Fruit fly (Drosophila melanogaster) whole organism, embryonic: ENCODE results near the gene CG4017.

ENCODE experiments used
- CG10366 ChIP-seq: fragments of 200-800 bp; sonication (Bioruptor generic); IDR thresholded peaks from 2 replicates; pipeline ENCODE4 v1.3.6; 2022; ENCODE audit warnings: missing biosample characterization, missing genetic modification characterization
- CG10543 ChIP-seq: fragments of 200-800 bp; sonication (Bioruptor generic); optimal IDR thresholded peaks from 3 replicates; lab custom pipeline; 2017; ENCODE audit warnings: missing biosample characterization, mild to moderate bottlenecking, missing genetic modification characterization, moderate library complexity
- CG12104 ChIP-seq: fragments of 200-800 bp; sonication (Bioruptor generic); optimal IDR thresholded peaks from 3 replicates; lab custom pipeline; 2016; ENCODE audit warnings: missing biosample characterization, missing genetic modification characterization
- CG1233 ChIP-seq: fragments of 200-800 bp; sonication (Bioruptor generic); optimal IDR thresholded peaks from 4 replicates; lab custom pipeline; 2018; ENCODE audit warnings: missing biosample characterization, mild to moderate bottlenecking, missing genetic modification characterization
- CG12391 ChIP-seq: fragments of 200-800 bp; sonication (Bioruptor generic); optimal IDR thresholded peaks from 3 replicates; lab custom pipeline; 2018; ENCODE audit warnings: missing biosample characterization, mild to moderate bottlenecking, missing genetic modification characterization, moderate library complexity
- CG12769 ChIP-seq: fragments of 200-800 bp; sonication (Bioruptor generic); optimal IDR thresholded peaks from 2 replicates; lab custom pipeline; 2019; ENCODE audit warnings: missing biosample characterization, mild to moderate bottlenecking, missing genetic modification characterization, moderate library complexity
- CG13424 ChIP-seq: fragments of 200-800 bp; sonication (Bioruptor generic); optimal IDR thresholded peaks from 2 replicates; lab custom pipeline; 2019; ENCODE audit warnings: missing biosample characterization, mild to moderate bottlenecking, missing genetic modification characterization, moderate library complexity
- CG13894 ChIP-seq: fragments of 200-800 bp; sonication (Bioruptor generic); optimal IDR thresholded peaks from 3 replicates; lab custom pipeline; 2018; ENCODE audit warnings: missing biosample characterization, mild to moderate bottlenecking, missing genetic modification characterization, moderate library complexity
- CG1603 ChIP-seq: fragments of 200-800 bp; sonication (Bioruptor generic); optimal IDR thresholded peaks from 2 replicates; lab custom pipeline; 2019; ENCODE audit warnings: missing biosample characterization, mild to moderate bottlenecking, missing genetic modification characterization, moderate library complexity
- CG18619 ChIP-seq: fragments of 200-800 bp; sonication (Bioruptor generic); optimal IDR thresholded peaks from 3 replicates; lab custom pipeline; 2017; ENCODE audit warnings: missing biosample characterization, mild to moderate bottlenecking, missing genetic modification characterization
- CG2120 ChIP-seq: fragments of 200-800 bp; sonication (Bioruptor generic); optimal IDR thresholded peaks from 3 replicates; lab custom pipeline; 2016; ENCODE audit warnings: missing biosample characterization, missing genetic modification characterization
- CG2678 ChIP-seq: fragments of 200-800 bp; sonication (Bioruptor generic); optimal IDR thresholded peaks from 3 replicates; lab custom pipeline; 2019; ENCODE audit warnings: missing biosample characterization, mild to moderate bottlenecking, missing genetic modification characterization, moderate library complexity
- CG30403 ChIP-seq: fragments of 200-800 bp; sonication (Bioruptor generic); optimal IDR thresholded peaks from 3 replicates; lab custom pipeline; 2016; ENCODE audit warnings: missing biosample characterization, missing genetic modification characterization
- CG3281 ChIP-seq: fragments of 200-800 bp; sonication (Bioruptor generic); optimal IDR thresholded peaks from 3 replicates; lab custom pipeline; 2017; ENCODE audit warnings: missing biosample characterization, mild to moderate bottlenecking, missing genetic modification characterization
- CG4820 ChIP-seq: fragments of 200-800 bp; sonication (Bioruptor generic); optimal IDR thresholded peaks from 3 replicates; lab custom pipeline; 2016; ENCODE audit warnings: missing biosample characterization, missing genetic modification characterization
- CG7271 ChIP-seq: fragments of 200-800 bp; sonication (Bioruptor generic); optimal IDR thresholded peaks from 2 replicates; lab custom pipeline; 2018; ENCODE audit warnings: missing biosample characterization, mild to moderate bottlenecking, missing genetic modification characterization, moderate library complexity
- CG7357 ChIP-seq: fragments of 200-800 bp; sonication (Bioruptor generic); IDR thresholded peaks from 3 replicates; pipeline ENCODE4 v1.3.6; 2022; ENCODE audit warnings: missing biosample characterization, missing genetic modification characterization
- CG7556 ChIP-seq: fragments of 200-800 bp; sonication (Bioruptor generic); optimal IDR thresholded peaks from 2 replicates; lab custom pipeline; 2017; ENCODE audit warnings: missing biosample characterization, mild to moderate bottlenecking, missing genetic modification characterization
- CG8388 ChIP-seq: fragments of 200-800 bp; sonication (Bioruptor generic); optimal IDR thresholded peaks from 2 replicates; lab custom pipeline; 2019; ENCODE audit warnings: missing biosample characterization, mild to moderate bottlenecking, missing genetic modification characterization, moderate library complexity
- CG9932 ChIP-seq: fragments of 200-800 bp; sonication (Bioruptor generic); IDR thresholded peaks from 2 replicates; pipeline ENCODE4 v1.3.6; 2022; ENCODE audit warnings: missing biosample characterization, missing genetic modification characterization
- CHES-1-like ChIP-seq: fragments of 200-800 bp; sonication (Bioruptor generic); optimal IDR thresholded peaks from 2 replicates; lab custom pipeline; 2016; ENCODE audit warnings: missing biosample characterization, missing genetic modification characterization
- Chrac-16 ChIP-seq: fragments of 200-800 bp; sonication (Bioruptor generic); optimal IDR thresholded peaks from 3 replicates; lab custom pipeline; 2016; ENCODE audit warnings: missing biosample characterization, missing genetic modification characterization
- D19A ChIP-seq: fragments of 200-800 bp; optimal IDR thresholded peaks from 3 replicates; lab custom pipeline; 2019; ENCODE audit warnings: missing biosample characterization, mild to moderate bottlenecking, missing genetic modification characterization, moderate library complexity
- Dbx ChIP-seq: fragments of 200-800 bp; sonication (Bioruptor generic); IDR thresholded peaks from 3 replicates; pipeline ENCODE4 v1.3.6; 2022; ENCODE audit warnings: missing biosample characterization, missing genetic modification characterization
- Fer1 ChIP-seq: fragments of 200-800 bp; sonication (Bioruptor generic); optimal IDR thresholded peaks from 2 replicates; lab custom pipeline; 2017; ENCODE audit warnings: missing biosample characterization, mild to moderate bottlenecking, missing genetic modification characterization
- HHEX ChIP-seq: fragments of 200-800 bp; sonication (Bioruptor generic); optimal IDR thresholded peaks from 3 replicates; lab custom pipeline; 2017; ENCODE audit warnings: missing biosample characterization, mild to moderate bottlenecking, missing genetic modification characterization, missing genetic modification reagents
- HLH54F ChIP-seq: fragments of 200-800 bp; sonication (Bioruptor generic); optimal IDR thresholded peaks from 3 replicates; lab custom pipeline; 2016; ENCODE audit warnings: missing biosample characterization, missing genetic modification characterization
- Meics ChIP-seq: fragments of 200-800 bp; sonication (Bioruptor generic); optimal IDR thresholded peaks from 2 replicates; lab custom pipeline; 2017; ENCODE audit warnings: missing biosample characterization, mild to moderate bottlenecking, missing genetic modification characterization
- Nf-YC ChIP-seq: fragments of 200-800 bp; optimal IDR thresholded peaks from 3 replicates; lab custom pipeline; 2019; ENCODE audit warnings: missing biosample characterization, mild to moderate bottlenecking, missing genetic modification characterization, moderate library complexity
- Oli ChIP-seq: fragments of 200-800 bp; sonication (Bioruptor generic); optimal IDR thresholded peaks from 2 replicates; lab custom pipeline; 2018; ENCODE audit warnings: missing biosample characterization, mild to moderate bottlenecking, missing genetic modification characterization, moderate library complexity
- Ravus ChIP-seq: fragments of 200-800 bp; sonication (Bioruptor generic); IDR thresholded peaks from 2 replicates; pipeline ENCODE4 v1.3.6; 2022; ENCODE audit warnings: missing biosample characterization, missing genetic modification characterization
- Rfx ChIP-seq: fragments of 200-800 bp; sonication (Bioruptor generic); IDR thresholded peaks from 2 replicates; pipeline ENCODE4 v1.3.6; 2022; ENCODE audit warnings: missing biosample characterization, missing genetic modification characterization
- Xbp1 ChIP-seq: fragments of 200-800 bp; sonication (Bioruptor generic); optimal IDR thresholded peaks from 3 replicates; lab custom pipeline; 2016; ENCODE audit warnings: missing biosample characterization, mild to moderate bottlenecking, missing genetic modification characterization
- Xrp1 ChIP-seq: fragments of 200-800 bp; sonication (Bioruptor generic); IDR thresholded peaks from 2 replicates; pipeline ENCODE4 v1.3.6; 2022; ENCODE audit warnings: missing biosample characterization, missing genetic modification characterization
- ase ChIP-seq: fragments of 200-800 bp; sonication (Bioruptor generic); IDR thresholded peaks from 3 replicates; pipeline ENCODE4 v1.3.6; 2022; ENCODE audit warnings: missing biosample characterization, missing genetic modification characterization
- bcd ChIP-seq: fragments of 200-800 bp; sonication (Bioruptor generic); optimal IDR thresholded peaks from 2 replicates; lab custom pipeline; 2017; ENCODE audit warnings: missing biosample characterization, mild to moderate bottlenecking, missing genetic modification characterization
- cwo ChIP-seq: fragments of 200-800 bp; sonication (Bioruptor generic); optimal IDR thresholded peaks from 3 replicates; lab custom pipeline; 2017; ENCODE audit warnings: missing biosample characterization, missing genetic modification characterization, mild to moderate bottlenecking, moderate library complexity, missing genetic modification reagents
- fd3F ChIP-seq: fragments of 200-800 bp; sonication (Bioruptor generic); optimal IDR thresholded peaks from 2 replicates; lab custom pipeline; 2018; ENCODE audit warnings: missing biosample characterization, mild to moderate bottlenecking, missing genetic modification characterization, moderate library complexity
- gsb ChIP-seq: fragments of 200-800 bp; sonication (Bioruptor generic); IDR thresholded peaks from 2 replicates; pipeline ENCODE4 v1.3.6; 2022; ENCODE audit warnings: missing biosample characterization, missing genetic modification characterization
- ind ChIP-seq: fragments of 200-800 bp; sonication (Bioruptor generic); optimal IDR thresholded peaks from 3 replicates; lab custom pipeline; 2016; ENCODE audit warnings: missing biosample characterization, missing genetic modification characterization
- lab ChIP-seq: fragments of 200-800 bp; sonication (Bioruptor generic); optimal IDR thresholded peaks from 3 replicates; lab custom pipeline; 2017; ENCODE audit warnings: missing biosample characterization, missing genetic modification characterization, mild to moderate bottlenecking, moderate library complexity, missing genetic modification reagents
- lbe ChIP-seq: fragments of 200-800 bp; sonication (Bioruptor generic); optimal IDR thresholded peaks from 2 replicates; lab custom pipeline; 2016; ENCODE audit warnings: missing biosample characterization, mild to moderate bottlenecking, missing genetic modification characterization
- row ChIP-seq: fragments of 200-800 bp; sonication (Bioruptor generic); IDR thresholded peaks from 3 replicates; pipeline ENCODE4 v1.3.6; 2022; ENCODE audit warnings: missing biosample characterization, missing genetic modification characterization
- sd ChIP-seq: fragments of 200-800 bp; sonication (Bioruptor generic); optimal IDR thresholded peaks from 3 replicates; lab custom pipeline; 2018; ENCODE audit warnings: missing biosample characterization, mild to moderate bottlenecking, missing genetic modification characterization, moderate library complexity
- seq ChIP-seq: fragments of 200-800 bp; sonication (Bioruptor generic); IDR thresholded peaks from 2 replicates; pipeline ENCODE4 v1.3.6; 2022; ENCODE audit warnings: missing biosample characterization, missing genetic modification characterization
- sob ChIP-seq: fragments of 200-800 bp; sonication (Bioruptor generic); IDR thresholded peaks from 2 replicates; pipeline ENCODE4 v1.3.6; 2022; ENCODE audit warnings: missing biosample characterization, missing genetic modification characterization
- tin ChIP-seq: fragments of 200-800 bp; sonication (Bioruptor generic); optimal IDR thresholded peaks from 3 replicates; lab custom pipeline; 2016; ENCODE audit warnings: missing biosample characterization, missing genetic modification characterization
- trh ChIP-seq: fragments of 200-800 bp; sonication (Bioruptor generic); optimal IDR thresholded peaks from 2 replicates; lab custom pipeline; 2016; ENCODE audit warnings: missing biosample characterization, missing genetic modification characterization
- ttk ChIP-seq: fragments of 200-800 bp; sonication (Bioruptor generic); IDR thresholded peaks from 2 replicates; pipeline ENCODE4 v2.1.2; 2022; ENCODE audit warnings: missing biosample characterization, missing genetic modification characterization
- vfl ChIP-seq: fragments of 200-800 bp; sonication (Bioruptor generic); optimal IDR thresholded peaks from 2 replicates; lab custom pipeline; 2016; ENCODE audit warnings: missing biosample characterization, missing genetic modification characterization
- zen2 ChIP-seq: fragments of 200-800 bp; sonication (Bioruptor generic); IDR thresholded peaks from 3 replicates; pipeline ENCODE4 v1.3.6; 2022; ENCODE audit warnings: missing biosample characterization, missing genetic modification characterization; ENCODE audit not compliant: partially characterized antibody

The CG4017 gene

dm6 chr2L:9779147-9779546 is 12.3 kb downstream of the CG4017 start (continued):
- TF ChIP-seq seq (GFP tag; lab: Robert Waterston, UW) = 0 out of 2 replicates have a peak, but pooled peaks have one; percentile 41
- TF ChIP-seq ase = no peak
- no peak for TF ChIP-seq CG4820 (GFP tag; lab: Kevin White, UChicago)
- peak; percentile 34 for TF ChIP-seq lab (GFP tag; lab: Kevin White, UChicago)
- TF ChIP-seq Rfx (GFP tag; lab: Robert Waterston, UW) = peak; percentile 52
- TF ChIP-seq gsb = no peak
- TF ChIP-seq cwo = peak; percentile 4
- peak; percentile 14 for TF ChIP-seq CG1233 (GFP tag; lab: Kevin White, UChicago)
- TF ChIP-seq CG7271 (tag; lab: Kevin White, UChicago) = no peak
- peak; percentile 26 for TF ChIP-seq Fer1 (GFP tag; lab: Kevin White, UChicago)
- TF ChIP-seq D19A (tag; lab: Kevin White, UChicago) = no peak
- peak; percentile 75 for TF ChIP-seq CG13894 (tag; lab: Kevin White, UChicago)
- TF ChIP-seq Ravus = no peak
- peak; percentile 15 for TF ChIP-seq HLH54F (GFP tag; lab: Kevin White, UChicago)
- TF ChIP-seq Nf-YC (tag; lab: Kevin White, UChicago) = no peak
- peak; percentile 41 for TF ChIP-seq CG30403
- TF ChIP-seq HHEX (GFP tag; lab: Kevin White, UChicago) = peak; percentile 24
- TF ChIP-seq lbe (GFP tag; lab: Kevin White, UChicago) = no peak
- TF ChIP-seq CG18619 (GFP tag; lab: Kevin White, UChicago) = peak; percentile 7
- TF ChIP-seq Oli (tag; lab: Kevin White, UChicago) = peak; percentile 1
- peak; percentile 5 for TF ChIP-seq CG1603 (tag; lab: Kevin White, UChicago)
- peak; percentile 20 for TF ChIP-seq CG10366 (GFP tag; lab: Robert Waterston, UW)
- TF ChIP-seq vfl = no peak
- TF ChIP-seq Chrac-16 (GFP tag; lab: Kevin White, UChicago) = no peak
- peak; percentile 55; the same call in 1 of the 2 replicates for TF ChIP-seq CG9932 (GFP tag; lab: Robert Waterston, UW)
- peak; percentile 5 for TF ChIP-seq CG8388 (GFP tag; lab: Kevin White, UChicago)
- TF ChIP-seq sd (tag; lab: Kevin White, UChicago) = peak; percentile 44
- no peak for TF ChIP-seq CG12104 (GFP tag; lab: Kevin White, UChicago)
- TF ChIP-seq ind (GFP tag; lab: Kevin White, UChicago) = no peak
- peak; percentile 29 for TF ChIP-seq Xbp1
- TF ChIP-seq trh (GFP tag; lab: Kevin White, UChicago) = no peak
- no peak for TF ChIP-seq CG7357 (GFP tag; lab: Robert Waterston, UW)
- peak; percentile 16 for TF ChIP-seq CG12391 (tag; lab: Kevin White, UChicago)
- TF ChIP-seq Xrp1 (GFP tag; lab: Robert Waterston, UW) = peak; percentile 33; the same call in 1 of the 2 replicates
- peak; percentile 73 for TF ChIP-seq CG2120 (GFP tag; lab: Kevin White, UChicago)
- peak; percentile 52 for TF ChIP-seq CG2678 (tag; lab: Kevin White, UChicago)
- TF ChIP-seq CG12769 (tag; lab: Kevin White, UChicago) = peak; percentile 71
- TF ChIP-seq bcd (GFP tag; lab: Kevin White, UChicago) = no peak
- TF ChIP-seq CG10543 (GFP tag; lab: Kevin White, UChicago) = peak; percentile 30
- peak; percentile 24 for TF ChIP-seq CHES-1-like (GFP tag; lab: Kevin White, UChicago)
- peak; percentile 48; the same call in 2 of the 3 replicates for TF ChIP-seq row (GFP tag; lab: Robert Waterston, UW)
- TF ChIP-seq Dbx (GFP tag; lab: Robert Waterston, UW) = 0 out of 3 replicates have a peak, but pooled peaks have one; percentile 16
- TF ChIP-seq ttk = no peak
- peak; percentile 42 for TF ChIP-seq CG7556 (GFP tag; lab: Kevin White, UChicago)
- TF ChIP-seq sob = 0 out of 2 replicates have a peak, but pooled peaks have one; percentile 6
- no peak for TF ChIP-seq tin (GFP tag; lab: Kevin White, UChicago)
- peak; percentile 44 for TF ChIP-seq CG3281 (GFP tag; lab: Kevin White, UChicago)
- peak; percentile 35 for TF ChIP-seq CG13424 (tag; lab: Kevin White, UChicago)
- TF ChIP-seq zen2 = 0 out of 3 replicates have a peak, but pooled peaks have one; percentile 4
- peak; percentile 5 for TF ChIP-seq fd3F (GFP tag; lab: Kevin White, UChicago)
- peak; percentile 27 for TF ChIP-seq Meics
